Fruit fly (Drosophila melanogaster) whole organism, embryonic: ENCODE measurements around the gene CG32066.

Source experiments
- Antp ChIP-seq: fragments of 200-800 bp; sonication (Bioruptor generic); optimal IDR thresholded peaks from 3 replicates; lab custom pipeline; 2016; ENCODE audit warnings: missing biosample characterization, missing genetic modification characterization
- Awh ChIP-seq: fragments of 200-800 bp; sonication (Bioruptor generic); IDR thresholded peaks from 2 replicates; pipeline ENCODE4, ENCODE4 v1.3.6; 2022; ENCODE audit warnings: missing biosample characterization, missing genetic modification characterization
- Bgb ChIP-seq: fragments of 200-800 bp; sonication (Bioruptor generic); IDR thresholded peaks from 2 replicates; pipeline ENCODE4 v1.3.6; 2022; ENCODE audit warnings: missing biosample characterization, missing genetic modification characterization; ENCODE audit not compliant: partially characterized antibody
- CG10209 ChIP-seq: fragments of 200-800 bp; sonication (Bioruptor generic); optimal IDR thresholded peaks from 3 replicates; lab custom pipeline; 2017; ENCODE audit warnings: missing biosample characterization, mild to moderate bottlenecking, missing genetic modification characterization, missing genetic modification reagents
- CG10274 ChIP-seq: fragments of 200-800 bp; sonication (Bioruptor generic); optimal IDR thresholded peaks from 3 replicates; lab custom pipeline; 2017; ENCODE audit warnings: missing biosample characterization, mild to moderate bottlenecking, missing genetic modification characterization
- CG10462 ChIP-seq: fragments of 200-800 bp; sonication (Bioruptor generic); optimal IDR thresholded peaks from 2 replicates; lab custom pipeline; 2016; ENCODE audit warnings: missing biosample characterization, missing genetic modification characterization
- CG11093 ChIP-seq: fragments of 200-800 bp; sonication (Bioruptor generic); IDR thresholded peaks from 3 replicates; pipeline ENCODE4 v1.3.6; 2022; ENCODE audit warnings: missing biosample characterization, missing genetic modification characterization
- CG12659 ChIP-seq: fragments of 200-800 bp; sonication (Bioruptor generic); optimal IDR thresholded peaks from 3 replicates; lab custom pipeline; 2017; ENCODE audit warnings: mild to moderate bottlenecking, missing biosample characterization, missing genetic modification reagents, missing genetic modification characterization
- CG12744 ChIP-seq: fragments of 200-800 bp; sonication (Bioruptor generic); optimal IDR thresholded peaks from 2 replicates; lab custom pipeline; 2016; ENCODE audit warnings: missing biosample characterization, missing genetic modification characterization
- CG13287 ChIP-seq: fragments of 200-800 bp; sonication (Bioruptor generic); IDR thresholded peaks from 2 replicates; pipeline ENCODE4 v1.3.6; 2022; ENCODE audit warnings: missing biosample characterization, missing genetic modification characterization; ENCODE audit not compliant: partially characterized antibody
- CG17361 ChIP-seq: fragments of 200-800 bp; sonication (Bioruptor generic); IDR thresholded peaks from 3 replicates; pipeline ENCODE4 v1.3.6; 2022; ENCODE audit warnings: missing biosample characterization, missing genetic modification characterization
- CG17829 ChIP-seq: fragments of 200-800 bp; optimal IDR thresholded peaks from 2 replicates; lab custom pipeline; 2019; ENCODE audit warnings: missing biosample characterization, mild to moderate bottlenecking, missing genetic modification characterization, moderate library complexity
- CG17912 ChIP-seq: fragments of 200-800 bp; sonication (Bioruptor generic); optimal IDR thresholded peaks from 2 replicates; lab custom pipeline; 2018; ENCODE audit warnings: missing biosample characterization, mild to moderate bottlenecking, missing genetic modification characterization
- CG18619 ChIP-seq: fragments of 200-800 bp; sonication (Bioruptor generic); optimal IDR thresholded peaks from 3 replicates; lab custom pipeline; 2017; ENCODE audit warnings: missing biosample characterization, mild to moderate bottlenecking, missing genetic modification characterization
- CG2120 ChIP-seq: fragments of 200-800 bp; sonication (Bioruptor generic); optimal IDR thresholded peaks from 3 replicates; lab custom pipeline; 2016; ENCODE audit warnings: missing biosample characterization, missing genetic modification characterization
- CG2129 ChIP-seq: fragments of 200-800 bp; sonication (Bioruptor generic); IDR thresholded peaks from 2 replicates; pipeline ENCODE4 v1.3.6; 2022; ENCODE audit warnings: missing biosample characterization, missing genetic modification characterization; ENCODE audit not compliant: partially characterized antibody
- CG8089 ChIP-seq: fragments of 200-800 bp; sonication (Bioruptor generic); optimal IDR thresholded peaks from 3 replicates; lab custom pipeline; 2016; ENCODE audit warnings: missing biosample characterization, missing genetic modification characterization
- CG9437 ChIP-seq: fragments of 200-800 bp; sonication (Bioruptor generic); optimal IDR thresholded peaks from 2 replicates; lab custom pipeline; 2018; ENCODE audit warnings: missing biosample characterization, mild to moderate bottlenecking, missing genetic modification characterization
- CG9797 ChIP-seq: fragments of 200-800 bp; sonication (Bioruptor generic); optimal IDR thresholded peaks from 3 replicates; lab custom pipeline; 2018; ENCODE audit warnings: missing biosample characterization, mild to moderate bottlenecking, missing genetic modification characterization
- Camta ChIP-seq: fragments of 200-800 bp; sonication (Bioruptor generic); optimal IDR thresholded peaks from 2 replicates; lab custom pipeline; 2016; ENCODE audit warnings: missing biosample characterization, missing genetic modification characterization
- D19A ChIP-seq: fragments of 200-800 bp; optimal IDR thresholded peaks from 3 replicates; lab custom pipeline; 2019; ENCODE audit warnings: missing biosample characterization, mild to moderate bottlenecking, missing genetic modification characterization, moderate library complexity
- D19B ChIP-seq: fragments of 200-800 bp; sonication (Bioruptor generic); optimal IDR thresholded peaks from 2 replicates; lab custom pipeline; 2017; ENCODE audit warnings: missing biosample characterization, mild to moderate bottlenecking, missing genetic modification characterization
- Deaf1 ChIP-seq: fragments of 200-800 bp; optimal IDR thresholded peaks from 3 replicates; lab custom pipeline; 2019; ENCODE audit warnings: missing biosample characterization, mild to moderate bottlenecking, missing genetic modification characterization, moderate library complexity
- Dek ChIP-seq: fragments of 200-800 bp; sonication (Bioruptor generic); optimal IDR thresholded peaks from 3 replicates; lab custom pipeline; 2019; ENCODE audit warnings: missing biosample characterization, mild to moderate bottlenecking, missing genetic modification characterization, moderate library complexity
- Dip3 ChIP-seq: fragments of 200-800 bp; sonication (Bioruptor generic); optimal IDR thresholded peaks from 3 replicates; lab custom pipeline; 2016; ENCODE audit warnings: missing biosample characterization, missing genetic modification characterization
- Dll ChIP-seq: fragments of 200-800 bp; sonication (Bioruptor generic); IDR thresholded peaks from 4 replicates; pipeline ENCODE4 v1.3.6; 2022; ENCODE audit warnings: missing biosample characterization, missing genetic modification characterization; ENCODE audit not compliant: partially characterized antibody
- Doc3 ChIP-seq: fragments of 200-800 bp; sonication (Bioruptor generic); IDR thresholded peaks from 3 replicates; pipeline ENCODE4 v1.3.6; 2022; ENCODE audit warnings: missing biosample characterization, missing genetic modification characterization; ENCODE audit not compliant: partially characterized antibody
- HLH54F ChIP-seq: fragments of 200-800 bp; sonication (Bioruptor generic); optimal IDR thresholded peaks from 3 replicates; lab custom pipeline; 2016; ENCODE audit warnings: missing biosample characterization, missing genetic modification characterization
- Mes4 ChIP-seq: fragments of 200-800 bp; sonication (Bioruptor generic); optimal IDR thresholded peaks from 2 replicates; lab custom pipeline; 2016; ENCODE audit warnings: missing biosample characterization, missing genetic modification characterization
- Sry-β ChIP-seq: fragments of 200-800 bp; sonication (Bioruptor generic); optimal IDR thresholded peaks from 2 replicates; lab custom pipeline; 2018; ENCODE audit warnings: missing biosample characterization, mild to moderate bottlenecking, missing genetic modification characterization, moderate library complexity
- Xrp1 ChIP-seq: fragments of 200-800 bp; sonication (Bioruptor generic); IDR thresholded peaks from 2 replicates; pipeline ENCODE4 v1.3.6; 2022; ENCODE audit warnings: missing biosample characterization, missing genetic modification characterization
- YL-1 ChIP-seq: fragments of 200-800 bp; sonication (Bioruptor generic); optimal IDR thresholded peaks from 3 replicates; lab custom pipeline; 2017; ENCODE audit warnings: missing biosample characterization, mild to moderate bottlenecking, missing genetic modification characterization
- crol ChIP-seq: fragments of 200-800 bp; sonication (Bioruptor generic); IDR thresholded peaks from 2 replicates; pipeline ENCODE4 v1.3.6; 2022; ENCODE audit warnings: missing biosample characterization, missing genetic modification characterization
- ewg ChIP-seq: fragments of 200-800 bp; sonication (Bioruptor generic); optimal IDR thresholded peaks from 3 replicates; lab custom pipeline; 2017; ENCODE audit warnings: mild to moderate bottlenecking, missing biosample characterization, missing genetic modification reagents, missing genetic modification characterization
- gcm2 ChIP-seq: fragments of 200-800 bp; sonication (Bioruptor generic); optimal IDR thresholded peaks from 2 replicates; lab custom pipeline; 2016; ENCODE audit warnings: missing biosample characterization, missing genetic modification characterization
- gem ChIP-seq: fragments of 200-800 bp; sonication (Bioruptor generic); optimal IDR thresholded peaks from 2 replicates; lab custom pipeline; 2019; ENCODE audit warnings: missing biosample characterization, mild to moderate bottlenecking, missing genetic modification characterization, moderate library complexity
- hbn ChIP-seq: fragments of 200-800 bp; sonication (Bioruptor generic); IDR thresholded peaks from 2 replicates; pipeline ENCODE4 v1.3.6; 2022; ENCODE audit warnings: missing biosample characterization, missing genetic modification characterization; ENCODE audit not compliant: partially characterized antibody
- jigr1 ChIP-seq: fragments of 200-800 bp; sonication (Bioruptor generic); IDR thresholded peaks from 3 replicates; pipeline ENCODE4 v1.3.6; 2022; ENCODE audit warnings: missing biosample characterization, missing genetic modification characterization
- nerfin-1 ChIP-seq: fragments of 200-800 bp; sonication (Bioruptor generic); optimal IDR thresholded peaks from 3 replicates; lab custom pipeline; 2019; ENCODE audit warnings: missing biosample characterization, mild to moderate bottlenecking, missing genetic modification characterization, moderate library complexity
- pan ChIP-seq, 4 experiments: fragments of >200 bp in 3 of 4; fragments of 200-800 bp in 1 of 4; sonication (Bioruptor generic) in 1 of 4; optimal IDR thresholded peaks in 3 of 4; IDR thresholded peaks in 1 of 4; 2 replicates each; pipeline versions ENCODE4 v1.3.6 to Lab custom; 2017 to 2022; ENCODE audit warnings: missing biosample characterization in 2 of 4, missing genetic modification characterization in 2 of 4, mixed read lengths in 1 of 4
- phol ChIP-seq: fragments of 200-800 bp; sonication (Bioruptor generic); optimal IDR thresholded peaks from 3 replicates; lab custom pipeline; 2018; ENCODE audit warnings: missing biosample characterization, mild to moderate bottlenecking, missing genetic modification characterization, moderate library complexity
- sd ChIP-seq: fragments of 200-800 bp; sonication (Bioruptor generic); optimal IDR thresholded peaks from 3 replicates; lab custom pipeline; 2018; ENCODE audit warnings: missing biosample characterization, mild to moderate bottlenecking, missing genetic modification characterization, moderate library complexity
- sens-2 ChIP-seq: fragments of 200-800 bp; sonication (Bioruptor generic); IDR thresholded peaks from 2 replicates; pipeline ENCODE4 v1.3.6; 2022; ENCODE audit warnings: missing biosample characterization, missing genetic modification characterization
- sima ChIP-seq: fragments of 200-800 bp; sonication (Bioruptor generic); optimal IDR thresholded peaks from 2 replicates; lab custom pipeline; 2016; ENCODE audit warnings: missing biosample characterization, missing genetic modification characterization
- slp2 ChIP-seq: fragments of 200-800 bp; sonication (Bioruptor generic); optimal IDR thresholded peaks from 2 replicates; lab custom pipeline; 2016; ENCODE audit warnings: missing biosample characterization, missing genetic modification characterization
- sob ChIP-seq: fragments of 200-800 bp; sonication (Bioruptor generic); IDR thresholded peaks from 2 replicates; pipeline ENCODE4 v1.3.6; 2022; ENCODE audit warnings: missing biosample characterization, missing genetic modification characterization
- ssp ChIP-seq: fragments of 200-800 bp; sonication (Bioruptor generic); IDR thresholded peaks from 2 replicates; pipeline ENCODE4 v1.3.6; 2022; ENCODE audit warnings: missing biosample characterization, missing genetic modification characterization
- zfh1 ChIP-seq: fragments of 200-800 bp; sonication (Bioruptor generic); IDR thresholded peaks from 3 replicates; pipeline ENCODE4 v1.3.6; 2022; ENCODE audit warnings: missing biosample characterization, missing genetic modification characterization

CG32066 gene

dm6 chr3L:10682725-10683367 lies 22.0 kb upstream of the CG32066 start (continued):
- TF ChIP-seq zfh1 (GFP tag; lab: Robert Waterston, UW) (peak; percentile 93), CG8089 (peak; percentile 71), Doc3 (GFP tag; lab: Robert Waterston, UW) (0 out of 3 replicates have a peak, but pooled peaks have one; percentile 10), gcm2 (GFP tag; lab: Kevin White, UChicago) (peak; percentile 91), CG2120 (GFP tag; lab: Kevin White, UChicago) (peak; percentile 95), CG2129 (GFP tag; lab: Robert Waterston, UW) (no peak), sens-2 (GFP tag; lab: Robert Waterston, UW) (peak; percentile 76), YL-1 (GFP tag; lab: Kevin White, UChicago) (peak; percentile 95), hbn (GFP tag; lab: Robert Waterston, UW) (no peak; the same call in 1 of the 2 replicates), Dll (GFP tag; lab: Robert Waterston, UW) (0 out of 4 replicates have a peak, but pooled peaks have one; percentile 34), sob (GFP tag; lab: Robert Waterston, UW) (peak; percentile 97), CG9797 (GFP tag; lab: Kevin White, UChicago) (peak; percentile 65), D19A (tag; lab: Kevin White, UChicago) (peak; percentile 96), Antp (GFP tag; lab: Kevin White, UChicago) (peak; percentile 81), Camta (GFP tag; lab: Kevin White, UChicago) (peak; percentile 80), CG18619 (GFP tag; lab: Kevin White, UChicago) (peak; percentile 99), HLH54F (GFP tag; lab: Kevin White, UChicago) (peak; percentile 87), CG11093 (GFP tag; lab: Robert Waterston, UW) (peak; percentile 98), nerfin-1 (peak; percentile 95), jigr1 (peak; percentile 98), CG12659 (peak; percentile 99), Deaf1 (tag; lab: Kevin White, UChicago) (peak; percentile 89), crol (GFP tag; lab: Robert Waterston, UW) (peak; percentile 97), slp2 (GFP tag; lab: Kevin White, UChicago) (peak; percentile 36), CG17912 (peak; percentile 54), Dek (peak; percentile 96), phol (tag; lab: Kevin White, UChicago) (peak; percentile 98), CG17829 (tag; lab: Kevin White, UChicago) (peak; percentile 98), Mes4 (peak; percentile 84), sima (peak; percentile 42), Dip3 (GFP tag; lab: Kevin White, UChicago) (peak; percentile 85), CG17361 (GFP tag; lab: Robert Waterston, UW) (peak; percentile 99), pan (optimal IDR thresholded peaks at IDR 0.05; lab: Kevin White, UChicago) (no peak), pan (GFP tag; optimal IDR thresholded peaks at IDR 0.05 in 1 of 2, IDR thresholded peaks at IDR 0.05 in 1 of 2) (peak in 1 of 2 experiments; percentile 96), CG10209 (GFP tag; lab: Kevin White, UChicago) (peak; percentile 99), ewg (GFP tag; lab: Kevin White, UChicago) (peak; percentile 95), CG9437 (peak; percentile 97), gem (peak; percentile 99), Sry-β (GFP tag; lab: Kevin White, UChicago) (peak; percentile 61), CG12744 (peak; percentile 74), CG10462 (GFP tag; lab: Kevin White, UChicago) (peak; percentile 96), Xrp1 (GFP tag; lab: Robert Waterston, UW) (peak; percentile 98), D19B (GFP tag; lab: Kevin White, UChicago) (peak; percentile 94), CG13287 (GFP tag; lab: Robert Waterston, UW) (peak; percentile 35; the same call in 1 of the 2 replicates), ssp (GFP tag; lab: Robert Waterston, UW) (peak; percentile 90), Bgb (no peak), Awh (peak; percentile 95), CG10274 (GFP tag; lab: Kevin White, UChicago) (peak; percentile 93), sd (tag; lab: Kevin White, UChicago) (peak; percentile 96)
